Worm (Caenorhabditis elegans): ENCODE measurements around the gene comt-5.

ce11 chrV:2072807-2073206 is 19.4 kb upstream of the comt-5 start, which contains the start of gene Y40B10A.9:
- TF ChIP-seq ztf-11 (tag; optimal IDR thresholded peaks at IDR 0.05), result no peak
- TF ChIP-seq nhr-28 (tag; optimal IDR thresholded peaks at IDR 0.05), result no peak
- TF ChIP-seq fos-1 (tag; optimal IDR thresholded peaks at IDR 0.05), result no peak
- no peak for TF ChIP-seq elt-3 (tag; optimal IDR thresholded peaks at IDR 0.05)
- no peak for TF ChIP-seq nhr-23 (tag; optimal IDR thresholded peaks at IDR 0.05)
- TF ChIP-seq R02D3.7 (tag; optimal IDR thresholded peaks at IDR 0.05), result no peak
- TF ChIP-seq elt-2 (tag; optimal IDR thresholded peaks at IDR 0.05), result no peak
- no peak for TF ChIP-seq fkh-10 (GFP tag; optimal IDR thresholded peaks at IDR 0.05)
- TF ChIP-seq daf-12 (tag; optimal IDR thresholded peaks at IDR 0.05), result no peak
- no peak for TF ChIP-seq mdl-1 (tag; optimal IDR thresholded peaks at IDR 0.05)
- TF ChIP-seq ceh-82 (tag; optimal IDR thresholded peaks at IDR 0.05), result no peak
- no peak for TF ChIP-seq jun-1 (tag; optimal IDR thresholded peaks at IDR 0.05)
- no peak for TF ChIP-seq sea-2 (GFP tag; optimal IDR thresholded peaks at IDR 0.05)
- TF ChIP-seq unc-62 (GFP tag; optimal IDR thresholded peaks at IDR 0.05), result no peak
